Worm (Caenorhabditis elegans) whole organism, mixed stage, embryonic: ENCODE measurements around the gene mltn-8.

Experiments used
- elt-3 ChIP-seq: fragments of 150-350 bp; optimal IDR thresholded peaks from 2 replicates; lab custom pipeline; 2014; ENCODE audit warnings: missing biosample characterization, missing genetic modification characterization
- lin-13 ChIP-seq: fragments of 150-350 bp; optimal IDR thresholded peaks from 2 replicates; lab custom pipeline; 2014; ENCODE audit warnings: missing biosample characterization, missing genetic modification characterization
- nhr-2 ChIP-seq: fragments of 150-350 bp; optimal IDR thresholded peaks from 2 replicates; lab custom pipeline; 2014; ENCODE audit warnings: missing biosample characterization, missing genetic modification characterization
- nhr-237 ChIP-seq: fragments of 150-350 bp; optimal IDR thresholded peaks from 2 replicates; lab custom pipeline; 2014; ENCODE audit warnings: missing biosample characterization, missing genetic modification characterization
- nhr-28 ChIP-seq: fragments of 150-350 bp; optimal IDR thresholded peaks from 2 replicates; lab custom pipeline; 2014; ENCODE audit warnings: missing biosample characterization, missing genetic modification characterization
- snpc-4 ChIP-seq: fragments of 150-350 bp; optimal IDR thresholded peaks from 2 replicates; lab custom pipeline; 2014; ENCODE audit warnings: missing biosample characterization, missing genetic modification characterization
- sptf-1 ChIP-seq: sonication (generic microtip); optimal IDR thresholded peaks from 2 replicates; lab custom pipeline; 2017; ENCODE audit warnings: mild to moderate bottlenecking, missing genetic modification characterization, moderate library complexity, missing compliant biosample characterization

- TF ChIP-seq elt-3 = no peak
- no peak for TF ChIP-seq lin-13 (tag; lab: Kevin White, UChicago)
- no peak for TF ChIP-seq snpc-4 (tag; lab: Kevin White, UChicago)
- no peak for TF ChIP-seq nhr-237
- no peak for TF ChIP-seq sptf-1 (tag; lab: Kevin White, UChicago)
- TF ChIP-seq nhr-2 (tag; lab: Kevin White, UChicago) = no peak
- TF ChIP-seq nhr-28 (tag; lab: Kevin White, UChicago) = no peak
Measured at ce11 chrV:376790-377189, 3.3 kb downstream of the mltn-8 start.
